Fruit fly (Drosophila melanogaster) whole organism, embryonic: ENCODE data around the gene Fbxl4.
A peak's percentile ranks its signal among the peaks of the same experiment; 100 is the strongest.

Experiments used
- ATbp ChIP-seq: fragments of 200-800 bp; sonication (Bioruptor generic); optimal IDR thresholded peaks from 2 replicates; lab custom pipeline; 2017; ENCODE audit warnings: missing biosample characterization, mild to moderate bottlenecking, missing genetic modification characterization, missing genetic modification reagents
- Aef1 ChIP-seq: fragments of 200-800 bp; sonication (Bioruptor generic); IDR thresholded peaks from 3 replicates; pipeline ENCODE4 v1.3.6; 2022; ENCODE audit warnings: missing biosample characterization, missing genetic modification characterization
- CG10959 ChIP-seq: fragments of 200-800 bp; sonication (Bioruptor generic); IDR thresholded peaks from 2 replicates; pipeline ENCODE4 v1.3.6; 2022; ENCODE audit warnings: missing biosample characterization, missing genetic modification characterization
- CG11456 ChIP-seq: fragments of 200-800 bp; sonication (Bioruptor generic); IDR thresholded peaks from 3 replicates; pipeline ENCODE4 v1.3.6; 2022; ENCODE audit warnings: missing biosample characterization, missing genetic modification characterization
- CG12155 ChIP-seq: fragments of 200-800 bp; sonication (Bioruptor generic); optimal IDR thresholded peaks from 3 replicates; lab custom pipeline; 2016; ENCODE audit warnings: missing biosample characterization, missing genetic modification characterization
- CG12219 ChIP-seq: fragments of 200-800 bp; sonication (Bioruptor generic); optimal IDR thresholded peaks from 3 replicates; lab custom pipeline; 2018; ENCODE audit warnings: missing biosample characterization, mild to moderate bottlenecking, missing genetic modification characterization
- CG1233 ChIP-seq: fragments of 200-800 bp; sonication (Bioruptor generic); optimal IDR thresholded peaks from 4 replicates; lab custom pipeline; 2018; ENCODE audit warnings: missing biosample characterization, mild to moderate bottlenecking, missing genetic modification characterization
- CG12391 ChIP-seq: fragments of 200-800 bp; sonication (Bioruptor generic); optimal IDR thresholded peaks from 3 replicates; lab custom pipeline; 2018; ENCODE audit warnings: missing biosample characterization, mild to moderate bottlenecking, missing genetic modification characterization, moderate library complexity
- CG13296 ChIP-seq: fragments of 200-800 bp; sonication (Bioruptor generic); optimal IDR thresholded peaks from 3 replicates; lab custom pipeline; 2018; ENCODE audit warnings: missing biosample characterization, mild to moderate bottlenecking, missing genetic modification characterization
- CG13894 ChIP-seq: fragments of 200-800 bp; sonication (Bioruptor generic); optimal IDR thresholded peaks from 3 replicates; lab custom pipeline; 2018; ENCODE audit warnings: missing biosample characterization, mild to moderate bottlenecking, missing genetic modification characterization, moderate library complexity
- CG14050 ChIP-seq: fragments of 200-800 bp; sonication (Bioruptor generic); IDR thresholded peaks from 3 replicates; pipeline ENCODE4 v1.3.6; 2022; ENCODE audit warnings: missing biosample characterization, missing genetic modification characterization
- CG14667 ChIP-seq: fragments of 200-800 bp; sonication (Bioruptor generic); IDR thresholded peaks from 2 replicates; pipeline ENCODE4 v1.3.6; 2022; ENCODE audit warnings: missing biosample characterization, missing genetic modification characterization
- CG15696 ChIP-seq: fragments of 200-800 bp; sonication (Bioruptor generic); optimal IDR thresholded peaks from 2 replicates; lab custom pipeline; 2019; ENCODE audit warnings: missing biosample characterization, mild to moderate bottlenecking, missing genetic modification characterization, moderate library complexity
- CG1602 ChIP-seq: fragments of 200-800 bp; sonication (Bioruptor generic); optimal IDR thresholded peaks from 3 replicates; lab custom pipeline; 2016; ENCODE audit warnings: missing biosample characterization, missing genetic modification characterization
- CG16815 ChIP-seq: fragments of 200-800 bp; sonication (Bioruptor generic); optimal IDR thresholded peaks from 3 replicates; lab custom pipeline; 2017; ENCODE audit warnings: missing biosample characterization, mild to moderate bottlenecking, missing genetic modification characterization
- CG17612 ChIP-seq: fragments of 200-800 bp; sonication (Bioruptor generic); IDR thresholded peaks from 2 replicates; pipeline ENCODE4 v1.3.6; 2022; ENCODE audit warnings: missing biosample characterization, missing genetic modification characterization
- CG2889 ChIP-seq: fragments of 200-800 bp; sonication (Bioruptor generic); IDR thresholded peaks from 3 replicates; pipeline ENCODE4 v1.3.6; 2022; ENCODE audit warnings: missing biosample characterization, missing genetic modification characterization
- CG31441 ChIP-seq: fragments of 200-800 bp; sonication (Bioruptor generic); IDR thresholded peaks from 2 replicates; pipeline ENCODE4 v1.3.6; 2022; ENCODE audit warnings: missing biosample characterization, missing genetic modification characterization
- CG33213 ChIP-seq: fragments of 200-800 bp; sonication (Bioruptor generic); optimal IDR thresholded peaks from 3 replicates; lab custom pipeline; 2016; ENCODE audit warnings: missing biosample characterization, missing genetic modification characterization
- CG6175 ChIP-seq: fragments of 200-800 bp; sonication (Bioruptor generic); IDR thresholded peaks from 3 replicates; pipeline ENCODE4 v1.3.6; 2022; ENCODE audit warnings: missing biosample characterization, missing genetic modification characterization
- CG9215 ChIP-seq: fragments of 200-800 bp; sonication (Bioruptor generic); IDR thresholded peaks from 2 replicates; pipeline ENCODE4 v1.3.6; 2022; ENCODE audit warnings: missing biosample characterization, missing genetic modification characterization
- D19B ChIP-seq: fragments of 200-800 bp; sonication (Bioruptor generic); optimal IDR thresholded peaks from 2 replicates; lab custom pipeline; 2017; ENCODE audit warnings: missing biosample characterization, mild to moderate bottlenecking, missing genetic modification characterization
- Dip3 ChIP-seq: fragments of 200-800 bp; sonication (Bioruptor generic); optimal IDR thresholded peaks from 3 replicates; lab custom pipeline; 2016; ENCODE audit warnings: missing biosample characterization, missing genetic modification characterization
- Dref ChIP-seq: fragments of 200-800 bp; sonication (Bioruptor generic); IDR thresholded peaks from 2 replicates; pipeline ENCODE4 v1.3.6; 2022; ENCODE audit warnings: missing biosample characterization, missing genetic modification characterization
- HLH3B ChIP-seq: fragments of 200-800 bp; sonication (Bioruptor generic); IDR thresholded peaks from 2 replicates; pipeline ENCODE4 v1.3.6; 2022; ENCODE audit warnings: missing biosample characterization, missing genetic modification characterization
- MBD-R2 ChIP-seq: fragments of 200-800 bp; sonication (Bioruptor generic); IDR thresholded peaks from 2 replicates; pipeline ENCODE4 v1.3.6; 2022; ENCODE audit warnings: missing biosample characterization, missing genetic modification characterization
- NC2β ChIP-seq: fragments of 200-800 bp; sonication (Bioruptor generic); optimal IDR thresholded peaks from 2 replicates; lab custom pipeline; 2016; ENCODE audit warnings: missing biosample characterization, missing genetic modification characterization
- Nf-YC ChIP-seq: fragments of 200-800 bp; optimal IDR thresholded peaks from 3 replicates; lab custom pipeline; 2019; ENCODE audit warnings: missing biosample characterization, mild to moderate bottlenecking, missing genetic modification characterization, moderate library complexity
- Oaz ChIP-seq: fragments of 200-800 bp; sonication (Bioruptor generic); IDR thresholded peaks from 2 replicates; pipeline ENCODE4 v1.3.6; 2022; ENCODE audit warnings: missing biosample characterization, missing genetic modification characterization
- Scr ChIP-seq: fragments of 200-800 bp; sonication (Bioruptor generic); IDR thresholded peaks from 2 replicates; pipeline ENCODE4 v1.3.6; 2022; ENCODE audit warnings: missing biosample characterization, missing genetic modification characterization; ENCODE audit not compliant: partially characterized antibody
- TFAM ChIP-seq: fragments of 200-800 bp; sonication (Bioruptor generic); optimal IDR thresholded peaks from 2 replicates; lab custom pipeline; 2017; ENCODE audit warnings: missing biosample characterization, missing genetic modification characterization, inconsistent platforms
- ap ChIP-seq: fragments of 200-800 bp; sonication (Bioruptor generic); IDR thresholded peaks from 2 replicates; pipeline ENCODE4 v1.3.6; 2022; ENCODE audit warnings: missing biosample characterization, missing genetic modification characterization
- bigmax ChIP-seq: fragments of 200-800 bp; sonication (Bioruptor generic); optimal IDR thresholded peaks from 2 replicates; lab custom pipeline; 2018; ENCODE audit warnings: missing biosample characterization, mild to moderate bottlenecking, missing genetic modification characterization
- cas ChIP-seq: fragments of 200-800 bp; sonication (Bioruptor generic); IDR thresholded peaks from 2 replicates; pipeline ENCODE4 v1.3.6; 2022; ENCODE audit warnings: missing biosample characterization, missing genetic modification characterization
- fd102C ChIP-seq: fragments of 200-800 bp; sonication (Bioruptor generic); optimal IDR thresholded peaks from 2 replicates; lab custom pipeline; 2018; ENCODE audit warnings: missing biosample characterization, mild to moderate bottlenecking, missing genetic modification characterization, moderate library complexity
- ftz-f1 ChIP-seq: fragments of 200-800 bp; sonication (Bioruptor generic); optimal IDR thresholded peaks from 2 replicates; lab custom pipeline; 2016; ENCODE audit warnings: missing biosample characterization, missing genetic modification characterization
- inv ChIP-seq: fragments of 200-800 bp; sonication (Bioruptor generic); IDR thresholded peaks from 2 replicates; pipeline ENCODE4 v1.3.6; 2022; ENCODE audit warnings: missing biosample characterization, missing genetic modification characterization; ENCODE audit not compliant: partially characterized antibody
- kay ChIP-seq: fragments of 200-800 bp; sonication (Bioruptor generic); optimal IDR thresholded peaks from 2 replicates; lab custom pipeline; 2016; ENCODE audit warnings: missing biosample characterization, missing genetic modification characterization
- lbe ChIP-seq: fragments of 200-800 bp; sonication (Bioruptor generic); optimal IDR thresholded peaks from 2 replicates; lab custom pipeline; 2016; ENCODE audit warnings: missing biosample characterization, mild to moderate bottlenecking, missing genetic modification characterization
- lola ChIP-seq, 3 experiments: fragments of >200 bp in 2 of 3; fragments of 200-800 bp in 1 of 3; sonication (Bioruptor generic) in 1 of 3; optimal IDR thresholded peaks; 2 replicates each; lab custom pipeline; 2017 to 2019; ENCODE audit warnings: missing biosample characterization in 3 of 3, missing genetic modification characterization in 3 of 3, mild to moderate bottlenecking in 1 of 3, moderate library complexity in 1 of 3
- mirr ChIP-seq: fragments of 200-800 bp; sonication (Bioruptor generic); optimal IDR thresholded peaks from 3 replicates; lab custom pipeline; 2018; ENCODE audit warnings: missing biosample characterization, mild to moderate bottlenecking, missing genetic modification characterization
- odd ChIP-seq: fragments of 200-800 bp; sonication (Bioruptor generic); optimal IDR thresholded peaks from 2 replicates; lab custom pipeline; 2017; ENCODE audit warnings: missing biosample characterization, mild to moderate bottlenecking, missing genetic modification characterization
- pan ChIP-seq, 4 experiments: fragments of >200 bp in 3 of 4; fragments of 200-800 bp in 1 of 4; sonication (Bioruptor generic) in 1 of 4; optimal IDR thresholded peaks in 3 of 4; IDR thresholded peaks in 1 of 4; 2 replicates each; pipeline versions ENCODE4 v1.3.6 to Lab custom; 2017 to 2022; ENCODE audit warnings: missing biosample characterization in 2 of 4, missing genetic modification characterization in 2 of 4, mixed read lengths in 1 of 4
- pita ChIP-seq: fragments of 200-800 bp; sonication (Bioruptor generic); optimal IDR thresholded peaks from 2 replicates; lab custom pipeline; 2017; ENCODE audit warnings: missing biosample characterization, mild to moderate bottlenecking, missing genetic modification characterization
- run ChIP-seq: fragments of 200-800 bp; sonication (Bioruptor generic); optimal IDR thresholded peaks from 3 replicates; lab custom pipeline; 2018; ENCODE audit warnings: missing biosample characterization, mild to moderate bottlenecking, missing genetic modification characterization
- salm ChIP-seq: fragments of 200-800 bp; sonication (Bioruptor generic); optimal IDR thresholded peaks from 2 replicates; lab custom pipeline; 2018; ENCODE audit warnings: missing biosample characterization, mild to moderate bottlenecking, missing genetic modification characterization
- sr ChIP-seq: fragments of 200-800 bp; sonication (Bioruptor generic); IDR thresholded peaks from 3 replicates; pipeline ENCODE4 v1.3.6; 2022; ENCODE audit warnings: missing biosample characterization, missing genetic modification characterization
- tio ChIP-seq: fragments of 200-800 bp; sonication (Bioruptor generic); optimal IDR thresholded peaks from 2 replicates; lab custom pipeline; 2017; ENCODE audit warnings: missing biosample characterization, missing genetic modification characterization, inconsistent platforms
- vfl ChIP-seq: fragments of 200-800 bp; sonication (Bioruptor generic); optimal IDR thresholded peaks from 2 replicates; lab custom pipeline; 2016; ENCODE audit warnings: missing biosample characterization, missing genetic modification characterization
- zen ChIP-seq: fragments of 200-800 bp; sonication (Bioruptor generic); optimal IDR thresholded peaks from 3 replicates; lab custom pipeline; 2018; ENCODE audit warnings: missing biosample characterization, mild to moderate bottlenecking, missing genetic modification characterization, moderate library complexity

Gene Fbxl4

dm6 chrX:14247035-14247786 is 9.5 kb upstream of the Fbxl4 start, which contains the start of gene mud (continued):
- peak; percentile 4 for TF ChIP-seq ATbp (GFP tag; lab: Kevin White, UChicago)
- no peak for TF ChIP-seq vfl (GFP tag; lab: Kevin White, UChicago)
- no peak for TF ChIP-seq CG31441 (GFP tag; lab: Robert Waterston, UW)
- peak; percentile 52; the same call in 1 of the 3 replicates for TF ChIP-seq CG11456 (GFP tag; lab: Robert Waterston, UW)
- TF ChIP-seq kay (GFP tag; lab: Kevin White, UChicago), result no peak
- no peak for TF ChIP-seq CG10959 (GFP tag; lab: Robert Waterston, UW)
- no peak for TF ChIP-seq salm
- peak; percentile 21 for TF ChIP-seq tio (GFP tag; lab: Kevin White, UChicago)
- peak; percentile 71 for TF ChIP-seq Scr (GFP tag; lab: Robert Waterston, UW)
- 0 out of 2 replicates have a peak, but pooled peaks have one; percentile 7 for TF ChIP-seq ap (GFP tag; lab: Robert Waterston, UW)
- TF ChIP-seq sr, result no peak
- TF ChIP-seq MBD-R2 (GFP tag; lab: Robert Waterston, UW), result peak; percentile 26
- TF ChIP-seq bigmax (GFP tag; lab: Kevin White, UChicago), result no peak
- TF ChIP-seq pan (optimal IDR thresholded peaks at IDR 0.05; lab: Kevin White, UChicago), result no peak
- peak in 1 of 2 experiments; percentile 21 for TF ChIP-seq pan (GFP tag; optimal IDR thresholded peaks at IDR 0.05 in 1 of 2, IDR thresholded peaks at IDR 0.05 in 1 of 2)
- TF ChIP-seq TFAM, result no peak
- peak; percentile 58 for TF ChIP-seq CG12391 (tag; lab: Kevin White, UChicago)
- TF ChIP-seq mirr (GFP tag; lab: Kevin White, UChicago), result no peak
- TF ChIP-seq zen, result peak; percentile 19
- TF ChIP-seq Dip3 (GFP tag; lab: Kevin White, UChicago), result no peak
- no peak for TF ChIP-seq NC2β (GFP tag; lab: Kevin White, UChicago)
- TF ChIP-seq CG15696 (tag; lab: Kevin White, UChicago), result peak; percentile 14
- no peak for TF ChIP-seq Oaz
- no peak for TF ChIP-seq CG13296 (GFP tag; lab: Kevin White, UChicago)
- no peak for TF ChIP-seq CG12219
- TF ChIP-seq CG1233 (GFP tag; lab: Kevin White, UChicago), result no peak
- peak; percentile 19 for TF ChIP-seq CG16815 (GFP tag; lab: Kevin White, UChicago)
- peak; percentile 28; the same call in 1 of the 3 replicates for TF ChIP-seq Aef1
- TF ChIP-seq HLH3B (GFP tag; lab: Robert Waterston, UW), result no peak
- TF ChIP-seq odd (GFP tag; lab: Kevin White, UChicago), result no peak
- no peak for TF ChIP-seq CG14667
- TF ChIP-seq inv (GFP tag; lab: Robert Waterston, UW), result peak; percentile 56
- no peak for TF ChIP-seq run (tag; lab: Kevin White, UChicago)
- no peak for TF ChIP-seq CG9215 (GFP tag; lab: Robert Waterston, UW)
- no peak for TF ChIP-seq CG6175 (GFP tag; lab: Robert Waterston, UW)
- no peak for TF ChIP-seq lbe
- no peak for TF ChIP-seq CG2889 (GFP tag; lab: Robert Waterston, UW)
- no peak for TF ChIP-seq Nf-YC (tag; lab: Kevin White, UChicago)
- TF ChIP-seq CG1602 (GFP tag; lab: Kevin White, UChicago), result no peak
- no peak for TF ChIP-seq CG14050
- no peak for TF ChIP-seq D19B
- peak in 1 of 3 experiments; percentile 41 for TF ChIP-seq lola (GFP tag; optimal IDR thresholded peaks at IDR 0.05; lab: Kevin White, UChicago)
- TF ChIP-seq CG33213 (GFP tag; lab: Kevin White, UChicago), result no peak
- no peak for TF ChIP-seq ftz-f1 (GFP tag; lab: Kevin White, UChicago)
- TF ChIP-seq CG13894 (tag; lab: Kevin White, UChicago), result no peak
- TF ChIP-seq cas, result no peak
- TF ChIP-seq fd102C, result no peak
- TF ChIP-seq Dref (GFP tag; lab: Robert Waterston, UW), result peak; percentile 92
- no peak for TF ChIP-seq CG12155 (GFP tag; lab: Kevin White, UChicago)
- TF ChIP-seq pita (GFP tag; lab: Kevin White, UChicago), result no peak
- TF ChIP-seq CG17612 (GFP tag; lab: Robert Waterston, UW), result no peak
